Worm (Caenorhabditis elegans): ENCODE data around the gene ncam-1.

ncam-1 gene

DNA sequence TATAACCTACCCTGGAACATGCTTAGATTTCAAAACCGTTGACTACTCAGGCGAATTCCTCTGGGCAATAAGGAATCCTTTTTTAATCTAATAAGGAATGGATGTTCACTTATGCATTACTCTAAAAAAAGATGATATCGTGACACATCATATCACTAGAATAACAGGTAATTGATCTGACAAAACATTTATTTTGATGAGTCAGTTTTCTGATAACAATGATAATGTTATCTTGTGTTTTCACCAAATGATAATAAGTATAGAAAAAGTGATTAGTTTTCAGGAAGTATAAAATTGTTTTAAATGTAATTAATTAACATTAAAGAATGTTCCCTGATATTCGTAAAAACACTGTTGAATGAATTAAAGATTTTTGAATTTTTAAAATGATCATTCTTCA, 37.3 kb downstream of the ncam-1 start:
- TF ChIP-seq tab-1 (GFP tag; IDR thresholded peaks at IDR 0.05) (no peak), klf-2 (GFP tag; conservative IDR thresholded peaks at IDR 0.05) (no peak), ztf-23 (GFP tag; IDR thresholded peaks at IDR 0.05) (no peak), flt-1 (GFP tag; IDR thresholded peaks at IDR 0.05) (no peak), ztf-29 (GFP tag; IDR thresholded peaks at IDR 0.05) (no peak), cog-1 (tag; optimal IDR thresholded peaks at IDR 0.05) (no peak), ref-1 (GFP tag; conservative IDR thresholded peaks at IDR 0.05) (no peak), T22C8.4 (GFP tag; IDR thresholded peaks at IDR 0.05) (no peak), med-1 (GFP tag; optimal IDR thresholded peaks at IDR 0.05; ENCODE audit: insufficient read depth) (no peak)

DNA sequence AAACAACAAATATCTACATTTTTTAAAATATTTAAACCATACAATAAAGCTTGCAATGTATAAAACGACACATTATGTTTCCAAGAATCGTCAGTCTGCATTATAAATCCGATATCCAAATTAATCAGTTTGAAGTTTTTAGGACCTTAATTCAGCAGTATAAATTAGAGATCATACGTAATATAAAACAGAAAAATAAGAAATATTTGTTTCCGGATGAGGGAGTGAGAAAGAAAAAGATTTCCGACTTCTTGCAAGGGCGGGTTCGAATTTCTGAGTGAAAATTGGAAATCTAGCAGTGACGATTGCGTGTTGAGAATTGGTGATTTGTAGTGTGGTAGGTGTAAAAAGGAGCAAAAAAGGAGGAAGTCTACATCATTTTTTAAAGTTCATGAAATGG, 43.9 kb downstream of the ncam-1 start, which contains the start of gene npr-19:
Gene npr-19 (minus strand): TSS at position 101 of the 400 bp plus-strand sequence.
- TF ChIP-seq flt-1 (GFP tag; IDR thresholded peaks at IDR 0.05) (no peak), klf-2 (GFP tag; conservative IDR thresholded peaks at IDR 0.05) (no peak), T22C8.4 (GFP tag; IDR thresholded peaks at IDR 0.05) (no peak), ref-1 (GFP tag; conservative IDR thresholded peaks at IDR 0.05) (no peak), tab-1 (GFP tag; IDR thresholded peaks at IDR 0.05) (no peak), ztf-29 (GFP tag; IDR thresholded peaks at IDR 0.05) (no peak), ztf-23 (GFP tag; IDR thresholded peaks at IDR 0.05) (no peak), cog-1 (tag; optimal IDR thresholded peaks at IDR 0.05) (no peak), med-1 (GFP tag; optimal IDR thresholded peaks at IDR 0.05; ENCODE audit: insufficient read depth) (no peak)

DNA sequence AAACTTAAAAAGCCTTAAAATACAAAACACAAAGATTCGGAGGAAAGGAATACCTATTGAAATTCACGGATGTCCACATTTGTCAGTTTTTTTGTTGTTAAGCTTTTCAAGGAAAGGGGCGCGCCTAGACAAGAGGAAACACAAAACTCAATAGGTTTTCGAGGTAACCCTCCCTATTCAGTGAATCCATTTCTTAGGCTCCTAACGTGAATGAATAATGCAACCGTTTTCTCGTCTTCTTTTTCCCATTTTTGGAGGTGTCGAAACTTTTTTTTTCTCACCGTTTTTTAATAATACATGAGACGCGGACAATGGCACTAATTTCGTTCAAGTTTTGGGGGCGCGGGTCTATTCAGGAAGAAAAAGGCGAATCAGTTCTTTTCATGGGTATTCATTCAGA, 45.3 kb downstream of the ncam-1 start:
- TF ChIP-seq ref-1 (GFP tag; conservative IDR thresholded peaks at IDR 0.05) (no peak), cog-1 (tag; optimal IDR thresholded peaks at IDR 0.05) (no peak)

DNA sequence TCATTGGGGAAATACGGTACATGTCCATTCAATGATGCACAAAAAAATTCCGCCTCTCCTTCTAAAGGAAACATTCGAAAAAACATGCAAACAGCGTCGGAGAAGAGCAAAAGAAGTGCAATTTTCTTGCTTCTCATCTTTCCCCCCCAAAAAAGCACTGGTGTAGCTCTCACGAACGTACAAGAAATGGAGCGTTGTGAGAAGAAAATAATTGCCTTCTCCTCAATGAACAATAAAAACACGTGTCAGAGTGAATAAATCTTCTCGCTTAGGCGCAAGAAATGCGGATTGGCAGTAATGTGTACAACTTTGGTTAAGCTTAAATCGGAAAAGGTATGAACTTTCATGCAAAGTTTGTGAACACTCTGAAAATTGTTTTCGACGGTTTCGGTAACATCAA, 56.6 kb downstream of the ncam-1 start:
- TF ChIP-seq ztf-29 (GFP tag; IDR thresholded peaks at IDR 0.05): no peak
- TF ChIP-seq med-1 (GFP tag; optimal IDR thresholded peaks at IDR 0.05; ENCODE audit: insufficient read depth): no peak
- TF ChIP-seq flt-1 (GFP tag; IDR thresholded peaks at IDR 0.05): no peak
- TF ChIP-seq ztf-23 (GFP tag; IDR thresholded peaks at IDR 0.05): no peak
- no peak for TF ChIP-seq cog-1 (tag; optimal IDR thresholded peaks at IDR 0.05)
- TF ChIP-seq T22C8.4 (GFP tag; IDR thresholded peaks at IDR 0.05): no peak
- no peak for TF ChIP-seq ref-1 (GFP tag; conservative IDR thresholded peaks at IDR 0.05)
- TF ChIP-seq klf-2 (GFP tag; conservative IDR thresholded peaks at IDR 0.05): no peak
- TF ChIP-seq tab-1 (GFP tag; IDR thresholded peaks at IDR 0.05): no peak
